Fruit fly (Drosophila melanogaster) whole organism, embryonic: ENCODE data around the gene Sec24CD.

Experiments used
- CG10209 ChIP-seq: fragments of 200-800 bp; sonication (Bioruptor generic); optimal IDR thresholded peaks from 3 replicates; lab custom pipeline; 2017; ENCODE audit warnings: missing biosample characterization, mild to moderate bottlenecking, missing genetic modification characterization, missing genetic modification reagents
- CG10565 ChIP-seq: fragments of 200-800 bp; sonication (Bioruptor generic); optimal IDR thresholded peaks from 3 replicates; lab custom pipeline; 2016; ENCODE audit warnings: missing biosample characterization, mild to moderate bottlenecking, missing genetic modification characterization
- CG12659 ChIP-seq: fragments of 200-800 bp; sonication (Bioruptor generic); optimal IDR thresholded peaks from 3 replicates; lab custom pipeline; 2017; ENCODE audit warnings: mild to moderate bottlenecking, missing biosample characterization, missing genetic modification reagents, missing genetic modification characterization
- CG14014 ChIP-seq: fragments of 200-800 bp; sonication (Bioruptor generic); IDR thresholded peaks from 2 replicates; pipeline ENCODE4 v1.3.6; 2022; ENCODE audit warnings: missing biosample characterization, missing genetic modification characterization
- CG14860 ChIP-seq: fragments of 200-800 bp; sonication (Bioruptor generic); IDR thresholded peaks from 3 replicates; pipeline ENCODE4 v1.3.6; 2022; ENCODE audit warnings: missing biosample characterization, missing genetic modification characterization; ENCODE audit not compliant: partially characterized antibody
- CG14965 ChIP-seq: fragments of 200-800 bp; sonication (Bioruptor generic); optimal IDR thresholded peaks from 2 replicates; lab custom pipeline; 2016; ENCODE audit warnings: missing biosample characterization, missing genetic modification characterization, borderline replicate concordance
- CG1603 ChIP-seq: fragments of 200-800 bp; sonication (Bioruptor generic); optimal IDR thresholded peaks from 2 replicates; lab custom pipeline; 2019; ENCODE audit warnings: missing biosample characterization, mild to moderate bottlenecking, missing genetic modification characterization, moderate library complexity
- CG16815 ChIP-seq: fragments of 200-800 bp; sonication (Bioruptor generic); optimal IDR thresholded peaks from 3 replicates; lab custom pipeline; 2017; ENCODE audit warnings: missing biosample characterization, mild to moderate bottlenecking, missing genetic modification characterization
- CG2120 ChIP-seq: fragments of 200-800 bp; sonication (Bioruptor generic); optimal IDR thresholded peaks from 3 replicates; lab custom pipeline; 2016; ENCODE audit warnings: missing biosample characterization, missing genetic modification characterization
- CG2129 ChIP-seq: fragments of 200-800 bp; sonication (Bioruptor generic); IDR thresholded peaks from 2 replicates; pipeline ENCODE4 v1.3.6; 2022; ENCODE audit warnings: missing biosample characterization, missing genetic modification characterization; ENCODE audit not compliant: partially characterized antibody
- CG2678 ChIP-seq: fragments of 200-800 bp; sonication (Bioruptor generic); optimal IDR thresholded peaks from 3 replicates; lab custom pipeline; 2019; ENCODE audit warnings: missing biosample characterization, mild to moderate bottlenecking, missing genetic modification characterization, moderate library complexity
- CG30020 ChIP-seq: fragments of 200-800 bp; optimal IDR thresholded peaks from 2 replicates; lab custom pipeline; 2019; ENCODE audit warnings: missing biosample characterization, mild to moderate bottlenecking, missing genetic modification characterization, moderate library complexity
- CG33557 ChIP-seq: fragments of 200-800 bp; sonication (Bioruptor generic); optimal IDR thresholded peaks from 2 replicates; lab custom pipeline; 2019; ENCODE audit warnings: missing biosample characterization, mild to moderate bottlenecking, missing genetic modification characterization, moderate library complexity
- CG6175 ChIP-seq: fragments of 200-800 bp; sonication (Bioruptor generic); IDR thresholded peaks from 3 replicates; pipeline ENCODE4 v1.3.6; 2022; ENCODE audit warnings: missing biosample characterization, missing genetic modification characterization
- CG6854 ChIP-seq: fragments of 200-800 bp; sonication (Bioruptor generic); optimal IDR thresholded peaks from 3 replicates; lab custom pipeline; 2017; ENCODE audit warnings: missing biosample characterization, mild to moderate bottlenecking, missing genetic modification characterization
- CG7372 ChIP-seq: fragments of 200-800 bp; sonication (Bioruptor generic); IDR thresholded peaks from 2 replicates; pipeline ENCODE4 v1.3.6; 2022; ENCODE audit warnings: missing biosample characterization, missing genetic modification characterization
- CG7745 ChIP-seq: fragments of 200-800 bp; sonication (Bioruptor generic); optimal IDR thresholded peaks from 2 replicates; lab custom pipeline; 2018; ENCODE audit warnings: missing biosample characterization, mild to moderate bottlenecking, missing genetic modification characterization, moderate library complexity
- CG9817 ChIP-seq: fragments of 200-800 bp; sonication (Bioruptor generic); optimal IDR thresholded peaks from 2 replicates; lab custom pipeline; 2018; ENCODE audit warnings: missing biosample characterization, mild to moderate bottlenecking, missing genetic modification characterization, moderate library complexity
- D19B ChIP-seq: fragments of 200-800 bp; sonication (Bioruptor generic); optimal IDR thresholded peaks from 2 replicates; lab custom pipeline; 2017; ENCODE audit warnings: missing biosample characterization, mild to moderate bottlenecking, missing genetic modification characterization
- Dref ChIP-seq: fragments of 200-800 bp; sonication (Bioruptor generic); IDR thresholded peaks from 2 replicates; pipeline ENCODE4 v1.3.6; 2022; ENCODE audit warnings: missing biosample characterization, missing genetic modification characterization
- Ets97D ChIP-seq: fragments of 200-800 bp; sonication (Bioruptor generic); optimal IDR thresholded peaks from 3 replicates; lab custom pipeline; 2016; ENCODE audit warnings: missing biosample characterization, missing genetic modification characterization
- Gsc ChIP-seq: fragments of 200-800 bp; sonication (Bioruptor generic); IDR thresholded peaks from 2 replicates; pipeline ENCODE4 v1.3.6; 2022; ENCODE audit warnings: missing biosample characterization, missing genetic modification characterization
- HLH4C ChIP-seq: fragments of 200-800 bp; sonication (Bioruptor generic); IDR thresholded peaks from 3 replicates; pipeline ENCODE4 v1.3.6; 2022; ENCODE audit warnings: missing biosample characterization, missing genetic modification characterization; ENCODE audit not compliant: partially characterized antibody
- Hr51 ChIP-seq, 2 experiments: fragments of 200-800 bp; sonication (Bioruptor generic); optimal IDR thresholded peaks; 2 replicates in 1 of 2; 3 replicates in 1 of 2; lab custom pipeline; 2016 to 2018; ENCODE audit warnings: missing biosample characterization in 2 of 2, missing genetic modification characterization in 2 of 2, mild to moderate bottlenecking in 1 of 2, moderate library complexity in 1 of 2
- MESR4 ChIP-seq: fragments of 200-800 bp; sonication (Bioruptor generic); optimal IDR thresholded peaks from 2 replicates; lab custom pipeline; 2018; ENCODE audit warnings: missing biosample characterization, mild to moderate bottlenecking, missing genetic modification characterization, moderate library complexity
- Mrtf ChIP-seq: fragments of 200-800 bp; sonication (Bioruptor generic); IDR thresholded peaks from 3 replicates; pipeline ENCODE4 v1.3.6; 2022; ENCODE audit warnings: missing biosample characterization, missing genetic modification characterization
- Nf-YA ChIP-seq: fragments of 200-800 bp; sonication (Bioruptor generic); IDR thresholded peaks from 2 replicates; pipeline ENCODE4 v1.3.6; 2022; ENCODE audit warnings: missing biosample characterization, missing genetic modification characterization
- Sry-β ChIP-seq: fragments of 200-800 bp; sonication (Bioruptor generic); optimal IDR thresholded peaks from 2 replicates; lab custom pipeline; 2018; ENCODE audit warnings: missing biosample characterization, mild to moderate bottlenecking, missing genetic modification characterization, moderate library complexity
- al ChIP-seq: fragments of 200-800 bp; sonication (Bioruptor generic); IDR thresholded peaks from 2 replicates; pipeline ENCODE4 v1.3.6; 2022; ENCODE audit warnings: missing biosample characterization, missing genetic modification characterization
- aop ChIP-seq: fragments of 200-800 bp; sonication (Bioruptor generic); IDR thresholded peaks from 2 replicates; pipeline ENCODE4 v1.3.6; 2022; ENCODE audit warnings: missing biosample characterization, missing genetic modification characterization
- corto ChIP-seq: fragments of 200-800 bp; sonication (Bioruptor generic); optimal IDR thresholded peaks from 2 replicates; lab custom pipeline; 2016; ENCODE audit warnings: missing biosample characterization, mild to moderate bottlenecking, missing genetic modification characterization, moderate library complexity
- crol ChIP-seq: fragments of 200-800 bp; sonication (Bioruptor generic); IDR thresholded peaks from 2 replicates; pipeline ENCODE4 v1.3.6; 2022; ENCODE audit warnings: missing biosample characterization, missing genetic modification characterization
- dimm ChIP-seq: fragments of 200-800 bp; sonication (Bioruptor generic); IDR thresholded peaks from 2 replicates; pipeline ENCODE4 v1.3.6; 2022; ENCODE audit warnings: missing biosample characterization, missing genetic modification characterization
- fd3F ChIP-seq: fragments of 200-800 bp; sonication (Bioruptor generic); optimal IDR thresholded peaks from 2 replicates; lab custom pipeline; 2018; ENCODE audit warnings: missing biosample characterization, mild to moderate bottlenecking, missing genetic modification characterization, moderate library complexity
- gce ChIP-seq: fragments of 200-800 bp; sonication (Bioruptor generic); IDR thresholded peaks from 3 replicates; pipeline ENCODE4 v1.3.6; 2022; ENCODE audit warnings: missing biosample characterization, missing genetic modification characterization
- gcm ChIP-seq: fragments of 200-800 bp; sonication (Bioruptor generic); optimal IDR thresholded peaks from 2 replicates; lab custom pipeline; 2019; ENCODE audit warnings: missing biosample characterization, mild to moderate bottlenecking, missing genetic modification characterization, moderate library complexity
- gem ChIP-seq: fragments of 200-800 bp; sonication (Bioruptor generic); optimal IDR thresholded peaks from 2 replicates; lab custom pipeline; 2019; ENCODE audit warnings: missing biosample characterization, mild to moderate bottlenecking, missing genetic modification characterization, moderate library complexity
- ham ChIP-seq: fragments of 200-800 bp; sonication (Bioruptor generic); IDR thresholded peaks from 2 replicates; pipeline ENCODE4 v1.3.6; 2022; ENCODE audit warnings: missing biosample characterization, missing genetic modification characterization
- maf-S ChIP-seq: fragments of 200-800 bp; sonication (Bioruptor generic); optimal IDR thresholded peaks from 2 replicates; lab custom pipeline; 2016; ENCODE audit warnings: missing biosample characterization, missing genetic modification characterization
- onecut ChIP-seq: fragments of 200-800 bp; sonication (Bioruptor generic); IDR thresholded peaks from 2 replicates; pipeline ENCODE4 v1.3.6; 2022; ENCODE audit warnings: missing biosample characterization, missing genetic modification characterization
- ro ChIP-seq: fragments of 200-800 bp; sonication (Bioruptor generic); IDR thresholded peaks from 2 replicates; pipeline ENCODE4 v1.3.6; 2022; ENCODE audit warnings: missing biosample characterization, missing genetic modification characterization
- run ChIP-seq: fragments of 200-800 bp; sonication (Bioruptor generic); optimal IDR thresholded peaks from 3 replicates; lab custom pipeline; 2018; ENCODE audit warnings: missing biosample characterization, mild to moderate bottlenecking, missing genetic modification characterization
- sc ChIP-seq, 3 experiments: fragments of >200 bp in 2 of 3; fragments of 200-800 bp in 1 of 3; sonication (Bioruptor generic) in 1 of 3; optimal IDR thresholded peaks; 2 replicates in 2 of 3; 3 replicates in 1 of 3; lab custom pipeline; 2017; ENCODE audit warnings: mild to moderate bottlenecking in 1 of 3, missing biosample characterization in 1 of 3, missing genetic modification characterization in 1 of 3, missing genetic modification reagents in 1 of 3
- scrt ChIP-seq: fragments of 200-800 bp; sonication (Bioruptor generic); optimal IDR thresholded peaks from 2 replicates; lab custom pipeline; 2018; ENCODE audit warnings: missing biosample characterization, mild to moderate bottlenecking, missing genetic modification characterization, moderate library complexity
- sens-2 ChIP-seq: fragments of 200-800 bp; sonication (Bioruptor generic); IDR thresholded peaks from 2 replicates; pipeline ENCODE4 v1.3.6; 2022; ENCODE audit warnings: missing biosample characterization, missing genetic modification characterization
- tgo ChIP-seq: fragments of 200-800 bp; sonication (Bioruptor generic); IDR thresholded peaks from 3 replicates; pipeline ENCODE4 v1.3.6; 2022; ENCODE audit warnings: missing biosample characterization, missing genetic modification characterization
- trh ChIP-seq: fragments of 200-800 bp; sonication (Bioruptor generic); optimal IDR thresholded peaks from 2 replicates; lab custom pipeline; 2016; ENCODE audit warnings: missing biosample characterization, missing genetic modification characterization

Gene Sec24CD

dm6 chr2L:2226259-2227121 is 10.2 kb downstream of the Sec24CD start, which contains the start of the genes CG15387 and sau (continued):
- TF ChIP-seq Sry-β (peak; percentile 50), CG30020 (tag; lab: Kevin White, UChicago) (peak; percentile 80), trh (GFP tag; lab: Kevin White, UChicago) (peak; percentile 41), CG10565 (GFP tag; lab: Kevin White, UChicago) (no peak), CG6854 (GFP tag; lab: Kevin White, UChicago) (peak; percentile 70), CG2678 (peak; percentile 88), CG7745 (tag; lab: Kevin White, UChicago) (no peak), al (peak; percentile 79), fd3F (GFP tag; lab: Kevin White, UChicago) (peak; percentile 72), HLH4C (GFP tag; lab: Robert Waterston, UW) (peak; percentile 89), CG9817 (tag; lab: Kevin White, UChicago) (peak; percentile 89), CG2120 (GFP tag; lab: Kevin White, UChicago) (peak; percentile 96), CG6175 (peak; percentile 11; the same call in 1 of the 3 replicates), CG33557 (peak; percentile 87), Mrtf (GFP tag; lab: Robert Waterston, UW) (peak; percentile 70; the same call in 2 of the 3 replicates), run (tag; lab: Kevin White, UChicago) (peak; percentile 8), CG14965 (GFP tag; lab: Kevin White, UChicago) (no peak), crol (GFP tag; lab: Robert Waterston, UW) (no peak), gcm (GFP tag; lab: Kevin White, UChicago) (peak; percentile 68), Gsc (GFP tag; lab: Robert Waterston, UW) (no peak), gem (tag; lab: Kevin White, UChicago) (peak; percentile 91), maf-S (GFP tag; lab: Kevin White, UChicago) (peak; percentile 89), CG14860 (GFP tag; lab: Robert Waterston, UW) (peak; percentile 89), CG16815 (peak; percentile 70), MESR4 (GFP tag; lab: Kevin White, UChicago) (peak; percentile 42), ro (GFP tag; lab: Robert Waterston, UW) (peak; percentile 47; the same call in 1 of the 2 replicates), CG14014 (GFP tag; lab: Robert Waterston, UW) (peak; percentile 82), corto (GFP tag; lab: Kevin White, UChicago) (peak; percentile 82), dimm (GFP tag; lab: Robert Waterston, UW) (no peak), CG12659 (GFP tag; lab: Kevin White, UChicago) (peak; percentile 90), CG2129 (GFP tag; lab: Robert Waterston, UW) (peak; percentile 89), D19B (GFP tag; lab: Kevin White, UChicago) (peak; percentile 56), gce (GFP tag; lab: Robert Waterston, UW) (peak; percentile 48; the same call in 1 of the 3 replicates), CG7372 (peak; percentile 83), scrt (GFP tag; lab: Kevin White, UChicago) (peak; percentile 71), sens-2 (GFP tag; lab: Robert Waterston, UW) (no peak), CG10209 (GFP tag; lab: Kevin White, UChicago) (peak; percentile 86), onecut (peak; percentile 44), Ets97D (GFP tag; lab: Kevin White, UChicago) (peak; percentile 92), Hr51 (GFP tag; optimal IDR thresholded peaks at IDR 0.05; lab: Kevin White, UChicago) (peak; percentile 84 to 85), Nf-YA (GFP tag; lab: Robert Waterston, UW) (peak; percentile 47), sc (optimal IDR thresholded peaks at IDR 0.05; lab: Kevin White, UChicago) (no peak), sc (GFP tag; optimal IDR thresholded peaks at IDR 0.05; lab: Kevin White, UChicago) (peak; percentile 64), ham (GFP tag; lab: Robert Waterston, UW) (no peak), aop (GFP tag; lab: Robert Waterston, UW) (peak; percentile 61; the same call in 1 of the 2 replicates), CG1603 (peak; percentile 84), Dref (GFP tag; lab: Robert Waterston, UW) (peak; percentile 49), tgo (GFP tag; lab: Robert Waterston, UW) (peak; percentile 86)
